Worm (Caenorhabditis elegans) whole organism, mixed stage, embryonic: Measurements from ENCODE around the gene sedl-1.
"Not testable (repeated sequence)": the region's sequence is repeated elsewhere in the genome, so short reads cannot be mapped to it uniquely, and the experiment has no call there.

Experiments
- ces-1 ChIP-seq: fragments of 150-350 bp; optimal IDR thresholded peaks from 2 replicates; lab custom pipeline; 2014; ENCODE audit warnings: missing biosample characterization, missing genetic modification reagents, missing genetic modification characterization
- elt-1 ChIP-seq: sonication (generic microtip); optimal IDR thresholded peaks from 2 replicates; lab custom pipeline; 2017; ENCODE audit warnings: missing genetic modification characterization, mild to moderate bottlenecking, missing compliant biosample characterization, antibody characterized with exemption, moderate library complexity, borderline replicate concordance; ENCODE audit not compliant: insufficient read depth
- ham-2 ChIP-seq: fragments of 200-800 bp; sonication (Bioruptor generic); optimal IDR thresholded peaks from 2 replicates; lab custom pipeline; 2018; ENCODE audit warnings: mild to moderate bottlenecking, missing genetic modification characterization, missing compliant biosample characterization
- lin-13 ChIP-seq: fragments of 150-350 bp; optimal IDR thresholded peaks from 2 replicates; lab custom pipeline; 2014; ENCODE audit warnings: missing biosample characterization, missing genetic modification characterization
- lsy-2 ChIP-seq: fragments of 150-350 bp; optimal IDR thresholded peaks from 2 replicates; lab custom pipeline; 2014; ENCODE audit warnings: missing biosample characterization, missing genetic modification characterization
- mep-1 ChIP-seq: fragments of 150-350 bp; optimal IDR thresholded peaks from 2 replicates; lab custom pipeline; 2017; ENCODE audit warnings: missing biosample characterization, missing genetic modification reagents, missing genetic modification characterization, inconsistent platforms
- nhr-12 ChIP-seq: fragments of 150-350 bp; optimal IDR thresholded peaks from 2 replicates; lab custom pipeline; 2014; ENCODE audit warnings: missing biosample characterization, missing genetic modification characterization
- pha-4 ChIP-seq: fragments of 150-350 bp; optimal IDR thresholded peaks from 2 replicates; lab custom pipeline; 2018; ENCODE audit warnings: missing biosample characterization, missing genetic modification reagents, missing genetic modification characterization
- sem-2 ChIP-seq: fragments of 200-800 bp; sonication (Bioruptor generic); optimal IDR thresholded peaks from 2 replicates; lab custom pipeline; 2018; ENCODE audit warnings: mild to moderate bottlenecking, missing genetic modification characterization, missing compliant biosample characterization
- snpc-4 ChIP-seq: fragments of 150-350 bp; optimal IDR thresholded peaks from 2 replicates; lab custom pipeline; 2014; ENCODE audit warnings: missing biosample characterization, missing genetic modification characterization
- sptf-1 ChIP-seq: sonication (generic microtip); optimal IDR thresholded peaks from 2 replicates; lab custom pipeline; 2017; ENCODE audit warnings: mild to moderate bottlenecking, missing genetic modification characterization, moderate library complexity, missing compliant biosample characterization
- unc-39 ChIP-seq: fragments of 150-350 bp; optimal IDR thresholded peaks from 2 replicates; lab custom pipeline; 2014; ENCODE audit warnings: missing biosample characterization, missing genetic modification characterization
- unc-62 ChIP-seq: fragments of 150-350 bp; optimal IDR thresholded peaks from 2 replicates; lab custom pipeline; 2014; ENCODE audit warnings: missing biosample characterization, missing genetic modification reagents, missing genetic modification characterization
- ztf-11 ChIP-seq: fragments of 150-350 bp; optimal IDR thresholded peaks from 2 replicates; lab custom pipeline; 2014; ENCODE audit warnings: missing biosample characterization, missing genetic modification characterization

ce11 chrX:1403444-1403843 is 36.6 kb downstream of the sedl-1 start, which contains the start of gene ZK402.2:
- TF ChIP-seq lin-13 (tag; lab: Kevin White, UChicago); mep-1 (tag; lab: Kevin White, UChicago); ces-1; unc-39 (tag; lab: Kevin White, UChicago); elt-1 (tag; lab: Kevin White, UChicago); pha-4 (tag; lab: Kevin White, UChicago); lsy-2 (tag; lab: Kevin White, UChicago); ztf-11 (tag; lab: Kevin White, UChicago); unc-62 (GFP tag; lab: Kevin White, UChicago); sem-2 (GFP tag; lab: Kevin White, UChicago); snpc-4; ham-2 (GFP tag; lab: Kevin White, UChicago); nhr-12 (tag; lab: Kevin White, UChicago); sptf-1 (tag; lab: Kevin White, UChicago): not testable (repeated sequence)
